Fruit fly (Drosophila melanogaster): ENCODE data around the gene EMC1.

DNA sequence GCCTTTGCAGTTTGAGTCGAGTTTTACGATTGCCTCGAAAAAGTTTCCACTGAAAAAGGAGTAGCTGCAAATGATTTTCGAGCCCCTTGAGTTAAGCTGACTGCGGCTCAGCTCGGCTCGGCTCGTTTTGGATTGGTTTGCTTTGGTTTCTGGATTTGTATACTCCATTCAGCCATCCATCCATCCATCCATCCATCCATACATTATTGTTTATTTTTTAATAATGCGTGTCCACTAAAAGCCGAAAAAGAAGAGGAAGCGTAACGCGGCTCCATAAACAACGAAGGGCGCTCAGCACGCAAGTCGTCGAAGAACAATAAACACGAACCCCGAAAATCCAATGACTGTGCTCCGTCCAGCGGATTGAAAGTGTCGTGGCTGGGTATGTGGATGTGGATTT lies 19.2 kb upstream of the EMC1 start:
- TF ChIP-seq repo (GFP tag; optimal IDR thresholded peaks at IDR 0.05) (no peak), crp (GFP tag; optimal IDR thresholded peaks at IDR 0.05) (no peak), cad (GFP tag; optimal IDR thresholded peaks at IDR 0.05) (no peak), Xrp1 (GFP tag; IDR thresholded peaks at IDR 0.05) (no peak), CG3995 (GFP tag; optimal IDR thresholded peaks at IDR 0.05) (no peak), dimm (GFP tag; IDR thresholded peaks at IDR 0.05) (no peak), Dfd (GFP tag; optimal IDR thresholded peaks at IDR 0.05) (no peak)

All from whole organism, embryonic.